Fruit fly (Drosophila melanogaster) whole organism, embryonic: ENCODE results near the gene CG9338.

ENCODE experiments used
- Aef1 ChIP-seq: fragments of 200-800 bp; sonication (Bioruptor generic); IDR thresholded peaks from 3 replicates; pipeline ENCODE4 v1.3.6; 2022; ENCODE audit warnings: missing biosample characterization, missing genetic modification characterization
- CG1024 ChIP-seq: fragments of 200-800 bp; sonication (Bioruptor generic); IDR thresholded peaks from 2 replicates; pipeline ENCODE4 v1.3.6; 2022; ENCODE audit warnings: missing biosample characterization, missing genetic modification characterization
- CG10565 ChIP-seq: fragments of 200-800 bp; sonication (Bioruptor generic); optimal IDR thresholded peaks from 3 replicates; lab custom pipeline; 2016; ENCODE audit warnings: missing biosample characterization, mild to moderate bottlenecking, missing genetic modification characterization
- CG11504 ChIP-seq: fragments of 200-800 bp; sonication (Bioruptor generic); optimal IDR thresholded peaks from 3 replicates; lab custom pipeline; 2019; ENCODE audit warnings: missing biosample characterization, mild to moderate bottlenecking, missing genetic modification characterization, moderate library complexity
- CG11696 ChIP-seq: fragments of 200-800 bp; sonication (Bioruptor generic); IDR thresholded peaks from 2 replicates; pipeline ENCODE4 v1.3.6; 2022; ENCODE audit warnings: missing biosample characterization, missing genetic modification characterization
- CG11723 ChIP-seq: fragments of 200-800 bp; sonication (Bioruptor generic); optimal IDR thresholded peaks from 2 replicates; lab custom pipeline; 2017; ENCODE audit warnings: missing biosample characterization, mild to moderate bottlenecking, missing genetic modification characterization
- CG13287 ChIP-seq: fragments of 200-800 bp; sonication (Bioruptor generic); IDR thresholded peaks from 2 replicates; pipeline ENCODE4 v1.3.6; 2022; ENCODE audit warnings: missing biosample characterization, missing genetic modification characterization; ENCODE audit not compliant: partially characterized antibody
- CG14441 ChIP-seq: fragments of 200-800 bp; sonication (Bioruptor generic); IDR thresholded peaks from 2 replicates; pipeline ENCODE4 v1.3.6; 2022; ENCODE audit warnings: missing biosample characterization, missing genetic modification characterization
- CG16779 ChIP-seq: fragments of 200-800 bp; sonication (Bioruptor generic); IDR thresholded peaks from 2 replicates; pipeline ENCODE4 v1.3.6; 2022; ENCODE audit warnings: missing biosample characterization, missing genetic modification characterization
- CG17385 ChIP-seq: fragments of 200-800 bp; sonication (Bioruptor generic); optimal IDR thresholded peaks from 3 replicates; lab custom pipeline; 2018; ENCODE audit warnings: missing biosample characterization, mild to moderate bottlenecking, missing genetic modification characterization
- CG17612 ChIP-seq: fragments of 200-800 bp; sonication (Bioruptor generic); IDR thresholded peaks from 2 replicates; pipeline ENCODE4 v1.3.6; 2022; ENCODE audit warnings: missing biosample characterization, missing genetic modification characterization
- CG18262 ChIP-seq: fragments of 200-800 bp; optimal IDR thresholded peaks from 3 replicates; lab custom pipeline; 2019; ENCODE audit warnings: missing biosample characterization, mild to moderate bottlenecking, missing genetic modification characterization, moderate library complexity
- CG18599 ChIP-seq: fragments of 200-800 bp; sonication (Bioruptor generic); optimal IDR thresholded peaks from 3 replicates; lab custom pipeline; 2017; ENCODE audit warnings: missing biosample characterization, missing genetic modification characterization, mild to moderate bottlenecking, moderate library complexity, missing genetic modification reagents
- CG2116 ChIP-seq: fragments of 200-800 bp; sonication (Bioruptor generic); optimal IDR thresholded peaks from 3 replicates; lab custom pipeline; 2018; ENCODE audit warnings: missing biosample characterization, mild to moderate bottlenecking, missing genetic modification characterization
- CG2712 ChIP-seq: fragments of 200-800 bp; optimal IDR thresholded peaks from 3 replicates; lab custom pipeline; 2019; ENCODE audit warnings: missing biosample characterization, mild to moderate bottlenecking, missing genetic modification characterization, moderate library complexity
- CG3065 ChIP-seq: fragments of 200-800 bp; sonication (Bioruptor generic); optimal IDR thresholded peaks from 2 replicates; lab custom pipeline; 2016; ENCODE audit warnings: missing biosample characterization, missing genetic modification characterization
- CG31365 ChIP-seq: fragments of 200-800 bp; sonication (Bioruptor generic); optimal IDR thresholded peaks from 2 replicates; lab custom pipeline; 2018; ENCODE audit warnings: missing biosample characterization, mild to moderate bottlenecking, missing genetic modification characterization
- CG6765 ChIP-seq: fragments of 200-800 bp; sonication (Bioruptor generic); optimal IDR thresholded peaks from 3 replicates; lab custom pipeline; 2017; ENCODE audit warnings: missing biosample characterization, mild to moderate bottlenecking, missing genetic modification characterization
- CG8089 ChIP-seq: fragments of 200-800 bp; sonication (Bioruptor generic); optimal IDR thresholded peaks from 3 replicates; lab custom pipeline; 2016; ENCODE audit warnings: missing biosample characterization, missing genetic modification characterization
- Dek ChIP-seq: fragments of 200-800 bp; sonication (Bioruptor generic); optimal IDR thresholded peaks from 3 replicates; lab custom pipeline; 2019; ENCODE audit warnings: missing biosample characterization, mild to moderate bottlenecking, missing genetic modification characterization, moderate library complexity
- Dll ChIP-seq: fragments of 200-800 bp; sonication (Bioruptor generic); IDR thresholded peaks from 4 replicates; pipeline ENCODE4 v1.3.6; 2022; ENCODE audit warnings: missing biosample characterization, missing genetic modification characterization; ENCODE audit not compliant: partially characterized antibody
- HLHmδ ChIP-seq: fragments of 200-800 bp; sonication (Bioruptor generic); optimal IDR thresholded peaks from 2 replicates; lab custom pipeline; 2018; ENCODE audit warnings: missing biosample characterization, mild to moderate bottlenecking, missing genetic modification characterization, moderate library complexity
- Hr3 ChIP-seq: fragments of 200-800 bp; sonication (Bioruptor generic); optimal IDR thresholded peaks from 3 replicates; lab custom pipeline; 2016; ENCODE audit warnings: missing biosample characterization, missing genetic modification characterization
- NK7.1 ChIP-seq: fragments of 200-800 bp; sonication (Bioruptor generic); optimal IDR thresholded peaks from 3 replicates; lab custom pipeline; 2016; ENCODE audit warnings: missing biosample characterization, missing genetic modification characterization
- Opbp ChIP-seq: fragments of 200-800 bp; sonication (Bioruptor generic); IDR thresholded peaks from 3 replicates; pipeline ENCODE4 v1.3.6; 2022; ENCODE audit warnings: missing biosample characterization, missing genetic modification characterization; ENCODE audit not compliant: partially characterized antibody
- Pdp1 ChIP-seq, 2 experiments: fragments of 200-800 bp; sonication (Bioruptor generic); optimal IDR thresholded peaks; 3 replicates each; lab custom pipeline; 2016; ENCODE audit warnings: missing biosample characterization in 2 of 2, missing genetic modification characterization in 2 of 2, mild to moderate bottlenecking in 1 of 2, moderate library complexity in 1 of 2
- Six4 ChIP-seq: fragments of 200-800 bp; sonication (Bioruptor generic); optimal IDR thresholded peaks from 2 replicates; lab custom pipeline; 2016; ENCODE audit warnings: missing biosample characterization, missing genetic modification characterization
- Trl ChIP-seq, 3 experiments: fragments of >200 bp in 2 of 3; fragments of 200-800 bp in 1 of 3; sonication (Bioruptor generic) in 1 of 3; optimal IDR thresholded peaks; 2 replicates in 1 of 3; 3 replicates in 2 of 3; lab custom pipeline; 2016 to 2017; ENCODE audit warnings: missing biosample characterization in 1 of 3, missing genetic modification characterization in 1 of 3
- chif ChIP-seq, 2 experiments: fragments of 200-800 bp; sonication (Bioruptor generic); optimal IDR thresholded peaks; 3 replicates each; lab custom pipeline; 2016; ENCODE audit warnings: missing biosample characterization in 2 of 2, missing genetic modification characterization in 2 of 2
- cwo ChIP-seq: fragments of 200-800 bp; sonication (Bioruptor generic); optimal IDR thresholded peaks from 3 replicates; lab custom pipeline; 2017; ENCODE audit warnings: missing biosample characterization, missing genetic modification characterization, mild to moderate bottlenecking, moderate library complexity, missing genetic modification reagents
- dysf ChIP-seq: fragments of 200-800 bp; sonication (Bioruptor generic); IDR thresholded peaks from 3 replicates; pipeline ENCODE4 v1.3.6; 2022; ENCODE audit warnings: missing biosample characterization, missing genetic modification characterization
- fd102C ChIP-seq: fragments of 200-800 bp; sonication (Bioruptor generic); optimal IDR thresholded peaks from 2 replicates; lab custom pipeline; 2018; ENCODE audit warnings: missing biosample characterization, mild to moderate bottlenecking, missing genetic modification characterization, moderate library complexity
- fd96Cb ChIP-seq: fragments of 200-800 bp; sonication (Bioruptor generic); optimal IDR thresholded peaks from 2 replicates; lab custom pipeline; 2018; ENCODE audit warnings: missing biosample characterization, mild to moderate bottlenecking, missing genetic modification characterization, moderate library complexity
- fu2 ChIP-seq: fragments of 200-800 bp; sonication (Bioruptor generic); optimal IDR thresholded peaks from 2 replicates; lab custom pipeline; 2016; ENCODE audit warnings: missing biosample characterization, missing genetic modification characterization
- gce ChIP-seq: fragments of 200-800 bp; sonication (Bioruptor generic); IDR thresholded peaks from 3 replicates; pipeline ENCODE4 v1.3.6; 2022; ENCODE audit warnings: missing biosample characterization, missing genetic modification characterization
- mam ChIP-seq: fragments of 200-800 bp; sonication (Bioruptor generic); optimal IDR thresholded peaks from 3 replicates; lab custom pipeline; 2016; ENCODE audit warnings: missing biosample characterization, missing genetic modification characterization
- nom ChIP-seq: fragments of 200-800 bp; sonication (Bioruptor generic); optimal IDR thresholded peaks from 2 replicates; lab custom pipeline; 2017; ENCODE audit warnings: missing biosample characterization, missing genetic modification characterization, mild to moderate bottlenecking, moderate library complexity, missing genetic modification reagents
- phol ChIP-seq: fragments of 200-800 bp; sonication (Bioruptor generic); optimal IDR thresholded peaks from 3 replicates; lab custom pipeline; 2018; ENCODE audit warnings: missing biosample characterization, mild to moderate bottlenecking, missing genetic modification characterization, moderate library complexity
- prd ChIP-seq, 3 experiments: fragments of >200 bp in 2 of 3; fragments of 200-800 bp in 1 of 3; sonication (Bioruptor generic) in 1 of 3; optimal IDR thresholded peaks in 2 of 3; IDR thresholded peaks in 1 of 3; 2 replicates in 2 of 3; 3 replicates in 1 of 3; pipeline versions ENCODE4 v1.3.6 to Lab custom; 2017 to 2022; ENCODE audit warnings: missing biosample characterization in 1 of 3, missing genetic modification characterization in 1 of 3
- pros ChIP-seq: fragments of 200-800 bp; sonication (Bioruptor generic); optimal IDR thresholded peaks from 3 replicates; lab custom pipeline; 2019; ENCODE audit warnings: missing biosample characterization, mild to moderate bottlenecking, missing genetic modification characterization, moderate library complexity
- pum ChIP-seq: fragments of 200-800 bp; sonication (Bioruptor generic); optimal IDR thresholded peaks from 2 replicates; lab custom pipeline; 2016; ENCODE audit warnings: missing biosample characterization, missing genetic modification characterization
- row ChIP-seq: fragments of 200-800 bp; sonication (Bioruptor generic); IDR thresholded peaks from 3 replicates; pipeline ENCODE4 v1.3.6; 2022; ENCODE audit warnings: missing biosample characterization, missing genetic modification characterization
- sens ChIP-seq: fragments of 200-800 bp; sonication (Bioruptor generic); peaks from one replicate; lab custom pipeline; 2016; ENCODE audit warnings: missing biosample characterization, missing genetic modification characterization
- slbo ChIP-seq: fragments of 200-800 bp; sonication (Bioruptor generic); IDR thresholded peaks from 2 replicates; pipeline ENCODE4 v1.3.6; 2022; ENCODE audit warnings: missing biosample characterization, missing genetic modification characterization
- sr ChIP-seq: fragments of 200-800 bp; sonication (Bioruptor generic); IDR thresholded peaks from 3 replicates; pipeline ENCODE4 v1.3.6; 2022; ENCODE audit warnings: missing biosample characterization, missing genetic modification characterization
- tgo ChIP-seq: fragments of 200-800 bp; sonication (Bioruptor generic); IDR thresholded peaks from 3 replicates; pipeline ENCODE4 v1.3.6; 2022; ENCODE audit warnings: missing biosample characterization, missing genetic modification characterization
- toy ChIP-seq: fragments of 200-800 bp; sonication (Bioruptor generic); IDR thresholded peaks from 2 replicates; pipeline ENCODE4 v1.3.6; 2022; ENCODE audit warnings: missing biosample characterization, missing genetic modification characterization
- z ChIP-seq: fragments of 200-800 bp; sonication (Bioruptor generic); IDR thresholded peaks from 3 replicates; pipeline ENCODE4 v1.3.6; 2022; ENCODE audit warnings: missing biosample characterization, missing genetic modification characterization

The CG9338 gene

dm6 chr2L:20821249-20822024 is 43.6 kb upstream of the CG9338 start (continued):
- TF ChIP-seq CG6765 (no peak), CG17385 (GFP tag; lab: Kevin White, UChicago) (peak; percentile 17), CG10565 (GFP tag; lab: Kevin White, UChicago) (no peak), fd96Cb (tag; lab: Kevin White, UChicago) (no peak), fu2 (no peak), CG11696 (GFP tag; lab: Robert Waterston, UW) (no peak), CG18262 (tag; lab: Kevin White, UChicago) (peak; percentile 14), pros (GFP tag; lab: Kevin White, UChicago) (peak; percentile 94), CG17612 (no peak), dysf (GFP tag; lab: Robert Waterston, UW) (0 out of 3 replicates have a peak, but pooled peaks have one; percentile 27), CG1024 (GFP tag; lab: Robert Waterston, UW) (no peak), row (GFP tag; lab: Robert Waterston, UW) (peak; percentile 7; the same call in 1 of the 3 replicates), CG11504 (tag; lab: Kevin White, UChicago) (peak; percentile 92), Hr3 (GFP tag; lab: Kevin White, UChicago) (no peak), Six4 (GFP tag; lab: Kevin White, UChicago) (no peak), toy (GFP tag; lab: Robert Waterston, UW) (no peak), NK7.1 (GFP tag; lab: Kevin White, UChicago) (no peak), Aef1 (no peak), tgo (GFP tag; lab: Robert Waterston, UW) (no peak), pum (GFP tag; lab: Kevin White, UChicago) (no peak), slbo (GFP tag; lab: Robert Waterston, UW) (no peak), CG8089 (GFP tag; lab: Kevin White, UChicago) (no peak), Pdp1 (GFP tag; optimal IDR thresholded peaks at IDR 0.05; lab: Kevin White, UChicago) (peak in 1 of 2 experiments; percentile 25), CG14441 (GFP tag; lab: Robert Waterston, UW) (no peak), CG31365 (tag; lab: Kevin White, UChicago) (no peak), Trl (optimal IDR thresholded peaks at IDR 0.05; lab: Kevin White, UChicago) (peak; percentile 84 to 90), Trl (GFP tag; optimal IDR thresholded peaks at IDR 0.05; lab: Kevin White, UChicago) (no peak), cwo (GFP tag; lab: Kevin White, UChicago) (peak; percentile 5), CG13287 (peak; percentile 56), CG11723 (no peak), fd102C (GFP tag; lab: Kevin White, UChicago) (no peak), CG2116 (GFP tag; lab: Kevin White, UChicago) (no peak), HLHmδ (GFP tag; lab: Kevin White, UChicago) (peak; percentile 23), Opbp (GFP tag; lab: Robert Waterston, UW) (peak; percentile 48; the same call in 1 of the 3 replicates), prd (optimal IDR thresholded peaks at IDR 0.05; lab: Kevin White, UChicago) (no peak), prd (GFP tag; IDR thresholded peaks at IDR 0.05; lab: Robert Waterston, UW) (peak; percentile 21; the same call in 1 of the 3 replicates), Dll (GFP tag; lab: Robert Waterston, UW) (peak; percentile 70; the same call in 3 of the 4 replicates), CG18599 (GFP tag; lab: Kevin White, UChicago) (peak; percentile 22), nom (GFP tag; lab: Kevin White, UChicago) (peak; percentile 14), sens (peak; percentile 87), mam (no peak), sr (GFP tag; lab: Robert Waterston, UW) (peak; percentile 85; the same call in 2 of the 3 replicates), z (GFP tag; lab: Robert Waterston, UW) (peak; percentile 52; the same call in 2 of the 3 replicates), phol (tag; lab: Kevin White, UChicago) (peak; percentile 5), CG3065 (GFP tag; lab: Kevin White, UChicago) (no peak), gce (GFP tag; lab: Robert Waterston, UW) (peak; percentile 22; the same call in 1 of the 3 replicates), chif (GFP tag; optimal IDR thresholded peaks at IDR 0.05; lab: Kevin White, UChicago) (no peak), CG16779 (GFP tag; lab: Robert Waterston, UW) (0 out of 2 replicates have a peak, but pooled peaks have one; percentile 24), Dek (tag; lab: Kevin White, UChicago) (no peak), CG2712 (tag; lab: Kevin White, UChicago) (peak; percentile 13)
